Worm (Caenorhabditis elegans): ENCODE measurements around the gene klp-18.

DNA sequence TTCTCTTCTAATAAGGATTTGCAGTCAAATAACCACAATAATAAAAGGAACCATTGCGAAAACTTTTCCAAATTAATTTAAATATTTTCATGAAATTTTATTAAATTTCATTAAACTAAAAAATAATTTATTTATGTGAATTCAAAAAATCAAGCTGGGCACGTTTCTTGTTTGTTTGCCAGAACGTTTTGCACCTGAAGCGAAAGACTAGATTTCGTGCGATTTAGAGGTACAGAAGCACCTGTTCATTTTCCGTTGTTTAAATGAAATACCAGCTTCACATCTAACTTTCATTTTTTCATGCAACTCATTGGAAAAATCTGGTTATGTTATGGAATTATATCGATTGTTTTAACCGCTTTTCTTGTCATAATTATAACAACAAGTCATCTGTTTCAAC, 32.1 kb downstream of the klp-18 start, which contains the start of gene srg-48:
- no peak for TF ChIP-seq him-1 (tag; optimal IDR thresholded peaks at IDR 0.05)
- no peak for TF ChIP-seq W03F9.2 (tag; optimal IDR thresholded peaks at IDR 0.05)
- TF ChIP-seq dao-5 (tag; optimal IDR thresholded peaks at IDR 0.05): no peak
